Fruit fly (Drosophila melanogaster) whole organism, embryonic: ENCODE measurements around the gene CG11409.
A peak's percentile ranks its signal among the peaks of the same experiment; 100 is the strongest.

Experiments
- BEAF-32 ChIP-seq: fragments of 200-800 bp; sonication (Bioruptor generic); optimal IDR thresholded peaks from 3 replicates; lab custom pipeline; 2017; ENCODE audit warnings: missing biosample characterization, missing genetic modification characterization, mild to moderate bottlenecking, moderate library complexity, missing genetic modification reagents
- CG11085 ChIP-seq: fragments of 200-800 bp; sonication (Bioruptor generic); IDR thresholded peaks from 2 replicates; pipeline ENCODE4 v1.3.6; 2022; ENCODE audit warnings: missing biosample characterization, missing genetic modification characterization
- CG11504 ChIP-seq: fragments of 200-800 bp; sonication (Bioruptor generic); optimal IDR thresholded peaks from 3 replicates; lab custom pipeline; 2019; ENCODE audit warnings: missing biosample characterization, mild to moderate bottlenecking, missing genetic modification characterization, moderate library complexity
- CG12659 ChIP-seq: fragments of 200-800 bp; sonication (Bioruptor generic); optimal IDR thresholded peaks from 3 replicates; lab custom pipeline; 2017; ENCODE audit warnings: mild to moderate bottlenecking, missing biosample characterization, missing genetic modification reagents, missing genetic modification characterization
- CG13287 ChIP-seq: fragments of 200-800 bp; sonication (Bioruptor generic); IDR thresholded peaks from 2 replicates; pipeline ENCODE4 v1.3.6; 2022; ENCODE audit warnings: missing biosample characterization, missing genetic modification characterization; ENCODE audit not compliant: partially characterized antibody
- CG15011 ChIP-seq: fragments of 200-800 bp; sonication (Bioruptor generic); optimal IDR thresholded peaks from 3 replicates; lab custom pipeline; 2018; ENCODE audit warnings: missing biosample characterization, mild to moderate bottlenecking, missing genetic modification characterization
- CG15514 ChIP-seq: fragments of 200-800 bp; sonication (Bioruptor generic); optimal IDR thresholded peaks from 3 replicates; lab custom pipeline; 2017; ENCODE audit warnings: missing biosample characterization, missing genetic modification characterization, mild to moderate bottlenecking, moderate library complexity, missing genetic modification reagents
- CG1792 ChIP-seq: fragments of 200-800 bp; sonication (Bioruptor generic); optimal IDR thresholded peaks from 2 replicates; lab custom pipeline; 2016; ENCODE audit warnings: missing biosample characterization, missing genetic modification characterization
- CG2120 ChIP-seq: fragments of 200-800 bp; sonication (Bioruptor generic); optimal IDR thresholded peaks from 3 replicates; lab custom pipeline; 2016; ENCODE audit warnings: missing biosample characterization, missing genetic modification characterization
- CG2129 ChIP-seq: fragments of 200-800 bp; sonication (Bioruptor generic); IDR thresholded peaks from 2 replicates; pipeline ENCODE4 v1.3.6; 2022; ENCODE audit warnings: missing biosample characterization, missing genetic modification characterization; ENCODE audit not compliant: partially characterized antibody
- CG3838 ChIP-seq: fragments of 200-800 bp; sonication (Bioruptor generic); optimal IDR thresholded peaks from 3 replicates; lab custom pipeline; 2016; ENCODE audit warnings: missing biosample characterization, missing genetic modification characterization
- CG4707 ChIP-seq: fragments of 200-800 bp; sonication (Bioruptor generic); optimal IDR thresholded peaks from 2 replicates; lab custom pipeline; 2018; ENCODE audit warnings: missing biosample characterization, mild to moderate bottlenecking, missing genetic modification characterization, moderate library complexity
- CG6765 ChIP-seq: fragments of 200-800 bp; sonication (Bioruptor generic); optimal IDR thresholded peaks from 3 replicates; lab custom pipeline; 2017; ENCODE audit warnings: missing biosample characterization, mild to moderate bottlenecking, missing genetic modification characterization
- CG6791 ChIP-seq: fragments of 200-800 bp; sonication (Bioruptor generic); IDR thresholded peaks from 3 replicates; pipeline ENCODE4 v1.3.6; 2022; ENCODE audit warnings: missing biosample characterization, missing genetic modification characterization; ENCODE audit not compliant: partially characterized antibody
- CG7963 ChIP-seq: fragments of 200-800 bp; sonication (Bioruptor generic); IDR thresholded peaks from 3 replicates; pipeline ENCODE4 v1.3.6; 2022; ENCODE audit warnings: missing biosample characterization, missing genetic modification characterization; ENCODE audit not compliant: partially characterized antibody
- CG8089 ChIP-seq: fragments of 200-800 bp; sonication (Bioruptor generic); optimal IDR thresholded peaks from 3 replicates; lab custom pipeline; 2016; ENCODE audit warnings: missing biosample characterization, missing genetic modification characterization
- CG8281 ChIP-seq: fragments of 200-800 bp; sonication (Bioruptor generic); optimal IDR thresholded peaks from 2 replicates; lab custom pipeline; 2018; ENCODE audit warnings: missing biosample characterization, mild to moderate bottlenecking, missing genetic modification characterization, moderate library complexity
- CG9727 ChIP-seq: fragments of 200-800 bp; sonication (Bioruptor generic); optimal IDR thresholded peaks from 3 replicates; lab custom pipeline; 2017; ENCODE audit warnings: missing biosample characterization, mild to moderate bottlenecking, missing genetic modification characterization
- CG9797 ChIP-seq: fragments of 200-800 bp; sonication (Bioruptor generic); optimal IDR thresholded peaks from 3 replicates; lab custom pipeline; 2018; ENCODE audit warnings: missing biosample characterization, mild to moderate bottlenecking, missing genetic modification characterization
- CG9817 ChIP-seq: fragments of 200-800 bp; sonication (Bioruptor generic); optimal IDR thresholded peaks from 2 replicates; lab custom pipeline; 2018; ENCODE audit warnings: missing biosample characterization, mild to moderate bottlenecking, missing genetic modification characterization, moderate library complexity
- CG9932 ChIP-seq: fragments of 200-800 bp; sonication (Bioruptor generic); IDR thresholded peaks from 2 replicates; pipeline ENCODE4 v1.3.6; 2022; ENCODE audit warnings: missing biosample characterization, missing genetic modification characterization
- CHES-1-like ChIP-seq: fragments of 200-800 bp; sonication (Bioruptor generic); optimal IDR thresholded peaks from 2 replicates; lab custom pipeline; 2016; ENCODE audit warnings: missing biosample characterization, missing genetic modification characterization
- Dbx ChIP-seq: fragments of 200-800 bp; sonication (Bioruptor generic); IDR thresholded peaks from 3 replicates; pipeline ENCODE4 v1.3.6; 2022; ENCODE audit warnings: missing biosample characterization, missing genetic modification characterization
- Dek ChIP-seq: fragments of 200-800 bp; sonication (Bioruptor generic); optimal IDR thresholded peaks from 3 replicates; lab custom pipeline; 2019; ENCODE audit warnings: missing biosample characterization, mild to moderate bottlenecking, missing genetic modification characterization, moderate library complexity
- Dfd ChIP-seq, 2 experiments: fragments of >200 bp; optimal IDR thresholded peaks; 2 replicates each; lab custom pipeline; 2017; ENCODE audit warnings: missing biosample characterization in 2 of 2, missing genetic modification characterization in 2 of 2
- Elba2 ChIP-seq: fragments of 200-800 bp; sonication (Bioruptor generic); optimal IDR thresholded peaks from 3 replicates; lab custom pipeline; 2016; ENCODE audit warnings: missing biosample characterization, missing genetic modification characterization
- Fer1 ChIP-seq: fragments of 200-800 bp; sonication (Bioruptor generic); optimal IDR thresholded peaks from 2 replicates; lab custom pipeline; 2017; ENCODE audit warnings: missing biosample characterization, mild to moderate bottlenecking, missing genetic modification characterization
- Hr3 ChIP-seq: fragments of 200-800 bp; sonication (Bioruptor generic); optimal IDR thresholded peaks from 3 replicates; lab custom pipeline; 2016; ENCODE audit warnings: missing biosample characterization, missing genetic modification characterization
- Hr39 ChIP-seq: fragments of >200 bp; optimal IDR thresholded peaks from 2 replicates; lab custom pipeline; 2017
- Jarid2 ChIP-seq: fragments of 200-800 bp; sonication (Bioruptor generic); optimal IDR thresholded peaks from 3 replicates; lab custom pipeline; 2017; ENCODE audit warnings: mild to moderate bottlenecking, missing biosample characterization, missing genetic modification reagents, missing genetic modification characterization
- NK7.1 ChIP-seq: fragments of 200-800 bp; sonication (Bioruptor generic); optimal IDR thresholded peaks from 3 replicates; lab custom pipeline; 2016; ENCODE audit warnings: missing biosample characterization, missing genetic modification characterization
- Opbp ChIP-seq: fragments of 200-800 bp; sonication (Bioruptor generic); IDR thresholded peaks from 3 replicates; pipeline ENCODE4 v1.3.6; 2022; ENCODE audit warnings: missing biosample characterization, missing genetic modification characterization; ENCODE audit not compliant: partially characterized antibody
- Spps ChIP-seq: fragments of 200-800 bp; sonication (Bioruptor generic); optimal IDR thresholded peaks from 2 replicates; lab custom pipeline; 2018; ENCODE audit warnings: missing biosample characterization, mild to moderate bottlenecking, missing genetic modification characterization
- Sry-δ ChIP-seq: fragments of 200-800 bp; sonication (Bioruptor generic); optimal IDR thresholded peaks from 2 replicates; lab custom pipeline; 2016; ENCODE audit warnings: missing biosample characterization, missing genetic modification characterization
- amos ChIP-seq: fragments of 200-800 bp; sonication (Bioruptor generic); IDR thresholded peaks from 2 replicates; pipeline ENCODE4 v1.3.6; 2022; ENCODE audit warnings: missing biosample characterization, missing genetic modification characterization; ENCODE audit not compliant: partially characterized antibody
- ap ChIP-seq: fragments of 200-800 bp; sonication (Bioruptor generic); IDR thresholded peaks from 2 replicates; pipeline ENCODE4 v1.3.6; 2022; ENCODE audit warnings: missing biosample characterization, missing genetic modification characterization
- bsh ChIP-seq, 2 experiments: fragments of 200-800 bp; sonication (Bioruptor generic); optimal IDR thresholded peaks; 2 replicates each; lab custom pipeline; 2017 to 2018; ENCODE audit warnings: mild to moderate bottlenecking in 2 of 2, missing biosample characterization in 2 of 2, missing genetic modification characterization in 2 of 2, moderate library complexity in 1 of 2
- crol ChIP-seq: fragments of 200-800 bp; sonication (Bioruptor generic); IDR thresholded peaks from 2 replicates; pipeline ENCODE4 v1.3.6; 2022; ENCODE audit warnings: missing biosample characterization, missing genetic modification characterization
- crp ChIP-seq, 2 experiments: fragments of 200-800 bp; sonication (Bioruptor generic); optimal IDR thresholded peaks; 2 replicates in 1 of 2; 3 replicates in 1 of 2; lab custom pipeline; 2017; ENCODE audit warnings: missing biosample characterization in 2 of 2, missing genetic modification characterization in 2 of 2, mild to moderate bottlenecking in 1 of 2, moderate library complexity in 1 of 2
- dm ChIP-seq: fragments of 200-800 bp; sonication (Bioruptor generic); optimal IDR thresholded peaks from 3 replicates; lab custom pipeline; 2016; ENCODE audit warnings: missing biosample characterization, missing genetic modification characterization
- eyg ChIP-seq: fragments of 200-800 bp; sonication (Bioruptor generic); optimal IDR thresholded peaks from 3 replicates; lab custom pipeline; 2016; ENCODE audit warnings: missing biosample characterization, missing genetic modification characterization
- grau ChIP-seq: fragments of 200-800 bp; optimal IDR thresholded peaks from 3 replicates; lab custom pipeline; 2019; ENCODE audit warnings: missing biosample characterization, mild to moderate bottlenecking, missing genetic modification characterization, moderate library complexity
- kay ChIP-seq: fragments of 200-800 bp; sonication (Bioruptor generic); optimal IDR thresholded peaks from 2 replicates; lab custom pipeline; 2016; ENCODE audit warnings: missing biosample characterization, missing genetic modification characterization
- lov ChIP-seq, 2 experiments: fragments of 200-800 bp in 1 of 2; fragments of >200 bp in 1 of 2; sonication (Bioruptor generic) in 1 of 2; IDR thresholded peaks in 1 of 2; optimal IDR thresholded peaks in 1 of 2; 2 replicates in 1 of 2; 3 replicates in 1 of 2; pipeline versions ENCODE4 v1.3.6 to Lab custom; 2017 to 2022; ENCODE audit warnings: missing biosample characterization in 1 of 2, missing genetic modification characterization in 1 of 2
- pb ChIP-seq: fragments of 200-800 bp; sonication (Bioruptor generic); optimal IDR thresholded peaks from 3 replicates; lab custom pipeline; 2016; ENCODE audit warnings: missing biosample characterization, missing genetic modification characterization
- prd ChIP-seq, 3 experiments: fragments of >200 bp in 2 of 3; fragments of 200-800 bp in 1 of 3; sonication (Bioruptor generic) in 1 of 3; optimal IDR thresholded peaks in 2 of 3; IDR thresholded peaks in 1 of 3; 2 replicates in 2 of 3; 3 replicates in 1 of 3; pipeline versions ENCODE4 v1.3.6 to Lab custom; 2017 to 2022; ENCODE audit warnings: missing biosample characterization in 1 of 3, missing genetic modification characterization in 1 of 3
- pros ChIP-seq: fragments of 200-800 bp; sonication (Bioruptor generic); optimal IDR thresholded peaks from 3 replicates; lab custom pipeline; 2019; ENCODE audit warnings: missing biosample characterization, mild to moderate bottlenecking, missing genetic modification characterization, moderate library complexity
- sob ChIP-seq: fragments of 200-800 bp; sonication (Bioruptor generic); IDR thresholded peaks from 2 replicates; pipeline ENCODE4 v1.3.6; 2022; ENCODE audit warnings: missing biosample characterization, missing genetic modification characterization
- tna ChIP-seq: fragments of 200-800 bp; sonication (Bioruptor generic); IDR thresholded peaks from 2 replicates; pipeline ENCODE4 v1.3.6; 2022; ENCODE audit warnings: missing biosample characterization, missing genetic modification characterization; ENCODE audit not compliant: partially characterized antibody

CG11409 gene

DNA sequence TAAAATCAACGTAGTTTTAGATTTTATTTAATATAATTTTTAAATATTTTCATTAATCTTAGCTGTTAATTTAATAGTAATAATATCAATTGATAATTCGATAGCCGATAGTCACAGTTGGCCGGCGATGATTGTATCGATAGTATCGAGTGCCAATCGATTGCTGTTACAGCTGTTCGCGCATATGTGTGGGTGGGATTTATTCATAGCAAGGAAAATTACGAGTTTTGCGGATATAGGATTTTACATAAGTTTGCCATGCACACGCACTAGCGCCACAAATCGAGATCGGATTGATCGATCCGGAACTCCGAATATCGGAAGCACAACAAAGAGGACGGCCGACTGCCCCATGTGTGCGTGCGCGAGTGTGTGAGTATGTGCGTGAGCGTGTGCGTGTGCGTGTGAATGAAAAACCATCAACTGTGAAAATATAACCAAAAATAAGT lies 581 bp upstream of the CG11409 start, which contains the start of gene Naa30A (continued):
- no peak for TF ChIP-seq kay (GFP tag; lab: Kevin White, UChicago)
- no peak for TF ChIP-seq CG6765 (GFP tag; lab: Kevin White, UChicago)
- TF ChIP-seq pb (GFP tag; lab: Kevin White, UChicago) = no peak
- no peak for TF ChIP-seq CG11085 (GFP tag; lab: Robert Waterston, UW)
- TF ChIP-seq Elba2 (GFP tag; lab: Kevin White, UChicago) = no peak
- peak; percentile 21 for TF ChIP-seq CG2120 (GFP tag; lab: Kevin White, UChicago)
- peak; percentile 97 for TF ChIP-seq CG6791
- TF ChIP-seq CG9817 (tag; lab: Kevin White, UChicago) = no peak
- TF ChIP-seq dm (GFP tag; lab: Kevin White, UChicago) = no peak
- TF ChIP-seq grau (tag; lab: Kevin White, UChicago) = peak; percentile 47
- no peak for TF ChIP-seq sob
- TF ChIP-seq CG9932 (GFP tag; lab: Robert Waterston, UW) = peak; percentile 22; the same call in 1 of the 2 replicates
- TF ChIP-seq CG2129 (GFP tag; lab: Robert Waterston, UW) = peak; percentile 85
- TF ChIP-seq CG9797 = peak; percentile 8
- no peak for TF ChIP-seq ap (GFP tag; lab: Robert Waterston, UW)
- TF ChIP-seq CG13287 (GFP tag; lab: Robert Waterston, UW) = peak; percentile 96
- TF ChIP-seq Opbp = peak; percentile 96
- TF ChIP-seq tna (GFP tag; lab: Robert Waterston, UW) = peak; percentile 94
- TF ChIP-seq Dbx (GFP tag; lab: Robert Waterston, UW) = no peak
- TF ChIP-seq CG4707 = no peak
- TF ChIP-seq NK7.1 (GFP tag; lab: Kevin White, UChicago) = no peak
- TF ChIP-seq CG11504 (tag; lab: Kevin White, UChicago) = no peak
- no peak for TF ChIP-seq crol
- TF ChIP-seq Fer1 (GFP tag; lab: Kevin White, UChicago) = peak; percentile 26
- TF ChIP-seq amos (GFP tag; lab: Robert Waterston, UW) = peak; percentile 97
- no peak for TF ChIP-seq bsh (GFP tag; optimal IDR thresholded peaks at IDR 0.05; lab: Kevin White, UChicago)
- no peak for TF ChIP-seq CHES-1-like (GFP tag; lab: Kevin White, UChicago)
- TF ChIP-seq Sry-δ (GFP tag; lab: Kevin White, UChicago) = peak; percentile 63
- TF ChIP-seq CG15514 = peak; percentile 75
- TF ChIP-seq CG7963 = peak; percentile 96
- TF ChIP-seq CG8089 (GFP tag; lab: Kevin White, UChicago) = no peak
- no peak for TF ChIP-seq prd (optimal IDR thresholded peaks at IDR 0.05; lab: Kevin White, UChicago)
- no peak for TF ChIP-seq prd (GFP tag; IDR thresholded peaks at IDR 0.05; lab: Robert Waterston, UW)
- TF ChIP-seq Hr3 (GFP tag; lab: Kevin White, UChicago) = no peak
- TF ChIP-seq CG8281 (tag; lab: Kevin White, UChicago) = no peak
- TF ChIP-seq CG12659 (GFP tag; lab: Kevin White, UChicago) = peak; percentile 33
- TF ChIP-seq Jarid2 (GFP tag; lab: Kevin White, UChicago) = no peak
- no peak for TF ChIP-seq Dek (tag; lab: Kevin White, UChicago)
- TF ChIP-seq lov (optimal IDR thresholded peaks at IDR 0.05; lab: Kevin White, UChicago) = no peak
- no peak for TF ChIP-seq lov (GFP tag; IDR thresholded peaks at IDR 0.05; lab: Robert Waterston, UW)
- TF ChIP-seq eyg (GFP tag; lab: Kevin White, UChicago) = no peak
- TF ChIP-seq CG1792 = no peak
- TF ChIP-seq CG3838 = no peak
- no peak for TF ChIP-seq Dfd (GFP tag; optimal IDR thresholded peaks at IDR 0.05; lab: Kevin White, UChicago)
- peak; percentile 86 for TF ChIP-seq Hr39 (lab: Kevin White, UChicago)
- TF ChIP-seq crp (GFP tag; optimal IDR thresholded peaks at IDR 0.05; lab: Kevin White, UChicago) = peak; percentile 29 to 91
- TF ChIP-seq BEAF-32 (GFP tag; lab: Kevin White, UChicago) = peak; percentile 91
- no peak for TF ChIP-seq CG15011
- no peak for TF ChIP-seq CG9727
- no peak for TF ChIP-seq pros (GFP tag; lab: Kevin White, UChicago)
- TF ChIP-seq Spps = no peak
